Fruit fly (Drosophila melanogaster) whole organism, embryonic: ENCODE results near the gene eloF.

ENCODE experiments used
- Antp ChIP-seq: fragments of 200-800 bp; sonication (Bioruptor generic); optimal IDR thresholded peaks from 3 replicates; lab custom pipeline; 2016; ENCODE audit warnings: missing biosample characterization, missing genetic modification characterization
- Atf-2 ChIP-seq: fragments of 200-800 bp; sonication (Bioruptor generic); optimal IDR thresholded peaks from 2 replicates; lab custom pipeline; 2016; ENCODE audit warnings: missing biosample characterization, missing genetic modification characterization
- Blimp-1 ChIP-seq: fragments of 200-800 bp; sonication (Bioruptor generic); optimal IDR thresholded peaks from 3 replicates; lab custom pipeline; 2018; ENCODE audit warnings: missing biosample characterization, missing genetic modification characterization, mild to moderate bottlenecking, moderate library complexity, missing genetic modification reagents
- CG10209 ChIP-seq: fragments of 200-800 bp; sonication (Bioruptor generic); optimal IDR thresholded peaks from 3 replicates; lab custom pipeline; 2017; ENCODE audit warnings: missing biosample characterization, mild to moderate bottlenecking, missing genetic modification characterization, missing genetic modification reagents
- CG10274 ChIP-seq: fragments of 200-800 bp; sonication (Bioruptor generic); optimal IDR thresholded peaks from 3 replicates; lab custom pipeline; 2017; ENCODE audit warnings: missing biosample characterization, mild to moderate bottlenecking, missing genetic modification characterization
- CG1233 ChIP-seq: fragments of 200-800 bp; sonication (Bioruptor generic); optimal IDR thresholded peaks from 4 replicates; lab custom pipeline; 2018; ENCODE audit warnings: missing biosample characterization, mild to moderate bottlenecking, missing genetic modification characterization
- CG12391 ChIP-seq: fragments of 200-800 bp; sonication (Bioruptor generic); optimal IDR thresholded peaks from 3 replicates; lab custom pipeline; 2018; ENCODE audit warnings: missing biosample characterization, mild to moderate bottlenecking, missing genetic modification characterization, moderate library complexity
- CG13624 ChIP-seq: fragments of 200-800 bp; sonication (Bioruptor generic); optimal IDR thresholded peaks from 2 replicates; lab custom pipeline; 2016; ENCODE audit warnings: missing biosample characterization, missing genetic modification characterization
- CG15073 ChIP-seq: fragments of 200-800 bp; sonication (Bioruptor generic); optimal IDR thresholded peaks from 2 replicates; lab custom pipeline; 2016; ENCODE audit warnings: missing biosample characterization, missing genetic modification characterization
- CG15696 ChIP-seq: fragments of 200-800 bp; sonication (Bioruptor generic); optimal IDR thresholded peaks from 2 replicates; lab custom pipeline; 2019; ENCODE audit warnings: missing biosample characterization, mild to moderate bottlenecking, missing genetic modification characterization, moderate library complexity
- CG2202 ChIP-seq: fragments of 200-800 bp; sonication (Bioruptor generic); optimal IDR thresholded peaks from 2 replicates; lab custom pipeline; 2018; ENCODE audit warnings: missing biosample characterization, mild to moderate bottlenecking, missing genetic modification characterization
- CG3163 ChIP-seq: fragments of 200-800 bp; sonication (Bioruptor generic); optimal IDR thresholded peaks from 3 replicates; lab custom pipeline; 2016; ENCODE audit warnings: missing biosample characterization, missing genetic modification characterization
- CG34224 ChIP-seq: fragments of 200-800 bp; sonication (Bioruptor generic); IDR thresholded peaks from 3 replicates; pipeline ENCODE4 v1.3.6; 2022; ENCODE audit warnings: missing biosample characterization, missing genetic modification characterization; ENCODE audit not compliant: partially characterized antibody
- CG3726 ChIP-seq: fragments of 200-800 bp; sonication (Bioruptor generic); IDR thresholded peaks from 3 replicates; pipeline ENCODE4, ENCODE4 v1.3.6; 2022; ENCODE audit warnings: missing biosample characterization, missing genetic modification characterization
- CG3838 ChIP-seq: fragments of 200-800 bp; sonication (Bioruptor generic); optimal IDR thresholded peaks from 3 replicates; lab custom pipeline; 2016; ENCODE audit warnings: missing biosample characterization, missing genetic modification characterization
- CG4707 ChIP-seq: fragments of 200-800 bp; sonication (Bioruptor generic); optimal IDR thresholded peaks from 2 replicates; lab custom pipeline; 2018; ENCODE audit warnings: missing biosample characterization, mild to moderate bottlenecking, missing genetic modification characterization, moderate library complexity
- CG6689 ChIP-seq: fragments of 200-800 bp; sonication (Bioruptor generic); IDR thresholded peaks from 2 replicates; pipeline ENCODE4 v1.3.6; 2022; ENCODE audit warnings: missing biosample characterization, missing genetic modification characterization
- CG7839 ChIP-seq: fragments of 200-800 bp; sonication (Bioruptor generic); optimal IDR thresholded peaks from 3 replicates; lab custom pipeline; 2018; ENCODE audit warnings: missing biosample characterization, mild to moderate bottlenecking, missing genetic modification characterization, moderate library complexity
- CG7928 ChIP-seq: fragments of 200-800 bp; sonication (Bioruptor generic); optimal IDR thresholded peaks from 2 replicates; lab custom pipeline; 2017; ENCODE audit warnings: missing biosample characterization, mild to moderate bottlenecking, missing genetic modification characterization
- CG9437 ChIP-seq: fragments of 200-800 bp; sonication (Bioruptor generic); optimal IDR thresholded peaks from 2 replicates; lab custom pipeline; 2018; ENCODE audit warnings: missing biosample characterization, mild to moderate bottlenecking, missing genetic modification characterization
- Chrac-16 ChIP-seq: fragments of 200-800 bp; sonication (Bioruptor generic); optimal IDR thresholded peaks from 3 replicates; lab custom pipeline; 2016; ENCODE audit warnings: missing biosample characterization, missing genetic modification characterization
- Dip3 ChIP-seq: fragments of 200-800 bp; sonication (Bioruptor generic); optimal IDR thresholded peaks from 3 replicates; lab custom pipeline; 2016; ENCODE audit warnings: missing biosample characterization, missing genetic modification characterization
- Doc3 ChIP-seq: fragments of 200-800 bp; sonication (Bioruptor generic); IDR thresholded peaks from 3 replicates; pipeline ENCODE4 v1.3.6; 2022; ENCODE audit warnings: missing biosample characterization, missing genetic modification characterization; ENCODE audit not compliant: partially characterized antibody
- Fer2 ChIP-seq: fragments of 200-800 bp; sonication (Bioruptor generic); optimal IDR thresholded peaks from 2 replicates; lab custom pipeline; 2018; ENCODE audit warnings: missing biosample characterization, mild to moderate bottlenecking, missing genetic modification characterization, moderate library complexity
- HLHmδ ChIP-seq: fragments of 200-800 bp; sonication (Bioruptor generic); optimal IDR thresholded peaks from 2 replicates; lab custom pipeline; 2018; ENCODE audit warnings: missing biosample characterization, mild to moderate bottlenecking, missing genetic modification characterization, moderate library complexity
- Hand ChIP-seq: fragments of 200-800 bp; sonication (Bioruptor generic); optimal IDR thresholded peaks from 2 replicates; lab custom pipeline; 2017; ENCODE audit warnings: mild to moderate bottlenecking, missing biosample characterization, missing genetic modification reagents, missing genetic modification characterization
- Hey ChIP-seq: fragments of 200-800 bp; sonication (Bioruptor generic); optimal IDR thresholded peaks from 3 replicates; lab custom pipeline; 2018; ENCODE audit warnings: missing biosample characterization, mild to moderate bottlenecking, missing genetic modification characterization
- Lim3 ChIP-seq: fragments of 200-800 bp; sonication (Bioruptor generic); IDR thresholded peaks from 2 replicates; pipeline ENCODE4 v1.3.6; 2022; ENCODE audit warnings: missing biosample characterization, missing genetic modification characterization
- MTF-1 ChIP-seq: fragments of 200-800 bp; sonication (Bioruptor generic); optimal IDR thresholded peaks from 2 replicates; lab custom pipeline; 2018; ENCODE audit warnings: missing biosample characterization, mild to moderate bottlenecking, missing genetic modification characterization, borderline replicate concordance
- Meics ChIP-seq: fragments of 200-800 bp; sonication (Bioruptor generic); optimal IDR thresholded peaks from 2 replicates; lab custom pipeline; 2017; ENCODE audit warnings: missing biosample characterization, mild to moderate bottlenecking, missing genetic modification characterization
- Opbp ChIP-seq: fragments of 200-800 bp; sonication (Bioruptor generic); IDR thresholded peaks from 3 replicates; pipeline ENCODE4 v1.3.6; 2022; ENCODE audit warnings: missing biosample characterization, missing genetic modification characterization; ENCODE audit not compliant: partially characterized antibody
- Poxn ChIP-seq: fragments of 200-800 bp; sonication (Bioruptor generic); IDR thresholded peaks from 2 replicates; pipeline ENCODE4 v1.3.6; 2022; ENCODE audit warnings: missing biosample characterization, missing genetic modification characterization
- Sry-δ ChIP-seq: fragments of 200-800 bp; sonication (Bioruptor generic); optimal IDR thresholded peaks from 2 replicates; lab custom pipeline; 2016; ENCODE audit warnings: missing biosample characterization, missing genetic modification characterization
- aop ChIP-seq: fragments of 200-800 bp; sonication (Bioruptor generic); IDR thresholded peaks from 2 replicates; pipeline ENCODE4 v1.3.6; 2022; ENCODE audit warnings: missing biosample characterization, missing genetic modification characterization
- bowl ChIP-seq: fragments of 200-800 bp; sonication (Bioruptor generic); IDR thresholded peaks from 2 replicates; pipeline ENCODE4 v1.3.6; 2022; ENCODE audit warnings: missing biosample characterization, missing genetic modification characterization
- br ChIP-seq: fragments of >200 bp; optimal IDR thresholded peaks from 2 replicates; lab custom pipeline; 2017
- cg ChIP-seq: fragments of 200-800 bp; sonication (Bioruptor generic); optimal IDR thresholded peaks from 3 replicates; lab custom pipeline; 2019; ENCODE audit warnings: missing biosample characterization, mild to moderate bottlenecking, missing genetic modification characterization, moderate library complexity
- danr ChIP-seq: fragments of 200-800 bp; sonication (Bioruptor generic); IDR thresholded peaks from 2 replicates; pipeline ENCODE4 v1.3.6; 2022; ENCODE audit warnings: missing biosample characterization, missing genetic modification characterization
- exex ChIP-seq: fragments of 200-800 bp; sonication (Bioruptor generic); optimal IDR thresholded peaks from 4 replicates; lab custom pipeline; 2018; ENCODE audit warnings: missing biosample characterization, mild to moderate bottlenecking, missing genetic modification characterization, moderate library complexity
- gt ChIP-seq: fragments of 200-800 bp; sonication (Bioruptor generic); IDR thresholded peaks from 2 replicates; pipeline ENCODE4 v1.3.6; 2022; ENCODE audit warnings: missing biosample characterization, missing genetic modification characterization
- hbn ChIP-seq: fragments of 200-800 bp; sonication (Bioruptor generic); IDR thresholded peaks from 2 replicates; pipeline ENCODE4 v1.3.6; 2022; ENCODE audit warnings: missing biosample characterization, missing genetic modification characterization; ENCODE audit not compliant: partially characterized antibody
- knrl ChIP-seq: fragments of 200-800 bp; sonication (Bioruptor generic); IDR thresholded peaks from 3 replicates; pipeline ENCODE4 v1.3.6; 2022; ENCODE audit warnings: missing biosample characterization, missing genetic modification characterization; ENCODE audit not compliant: partially characterized antibody
- otp ChIP-seq: fragments of 200-800 bp; sonication (Bioruptor generic); IDR thresholded peaks from 3 replicates; pipeline ENCODE4, ENCODE4 v1.3.6; 2022; ENCODE audit warnings: missing biosample characterization, missing genetic modification characterization
- shn ChIP-seq: fragments of 200-800 bp; sonication (Bioruptor generic); optimal IDR thresholded peaks from 3 replicates; lab custom pipeline; 2016; ENCODE audit warnings: missing biosample characterization, missing genetic modification characterization
- sim ChIP-seq: fragments of 200-800 bp; sonication (Bioruptor generic); IDR thresholded peaks from 2 replicates; pipeline ENCODE4 v1.3.6; 2022; ENCODE audit warnings: missing biosample characterization, missing genetic modification characterization
- sisA ChIP-seq: fragments of 200-800 bp; sonication (Bioruptor generic); IDR thresholded peaks from 2 replicates; pipeline ENCODE4 v1.3.6; 2022; ENCODE audit warnings: missing biosample characterization, missing genetic modification characterization
- slou ChIP-seq: fragments of 200-800 bp; sonication (Bioruptor generic); optimal IDR thresholded peaks from 3 replicates; lab custom pipeline; 2016; ENCODE audit warnings: missing biosample characterization, missing genetic modification characterization
- slp2 ChIP-seq: fragments of 200-800 bp; sonication (Bioruptor generic); optimal IDR thresholded peaks from 2 replicates; lab custom pipeline; 2016; ENCODE audit warnings: missing biosample characterization, missing genetic modification characterization
- tna ChIP-seq: fragments of 200-800 bp; sonication (Bioruptor generic); IDR thresholded peaks from 2 replicates; pipeline ENCODE4 v1.3.6; 2022; ENCODE audit warnings: missing biosample characterization, missing genetic modification characterization; ENCODE audit not compliant: partially characterized antibody
- tx ChIP-seq: fragments of 200-800 bp; sonication (Bioruptor generic); optimal IDR thresholded peaks from 2 replicates; lab custom pipeline; 2016; ENCODE audit warnings: missing biosample characterization, missing genetic modification characterization
- yki ChIP-seq: fragments of >200 bp; optimal IDR thresholded peaks from 3 replicates; lab custom pipeline; 2018

The eloF gene

dm6 chr3R:9791177-9791806, 22.7 kb upstream of the eloF start, which contains the start of the genes CG12945 and CG8507 (continued):
- TF ChIP-seq br (lab: Kevin White, UChicago) (no peak), CG7839 (tag; lab: Kevin White, UChicago) (no peak), tna (GFP tag; lab: Robert Waterston, UW) (no peak), CG15696 (tag; lab: Kevin White, UChicago) (peak; percentile 48), exex (tag; lab: Kevin White, UChicago) (no peak), Chrac-16 (GFP tag; lab: Kevin White, UChicago) (peak; percentile 28), Blimp-1 (peak; percentile 28), CG9437 (GFP tag; lab: Kevin White, UChicago) (peak; percentile 33), tx (GFP tag; lab: Kevin White, UChicago) (no peak), Poxn (no peak), gt (GFP tag; lab: Robert Waterston, UW) (no peak), CG4707 (GFP tag; lab: Kevin White, UChicago) (no peak), cg (GFP tag; lab: Kevin White, UChicago) (no peak), aop (GFP tag; lab: Robert Waterston, UW) (no peak), slou (GFP tag; lab: Kevin White, UChicago) (no peak), CG3163 (GFP tag; lab: Kevin White, UChicago) (no peak), CG13624 (GFP tag; lab: Kevin White, UChicago) (peak; percentile 42), sim (GFP tag; lab: Robert Waterston, UW) (no peak), hbn (GFP tag; lab: Robert Waterston, UW) (no peak), Fer2 (tag; lab: Kevin White, UChicago) (no peak), CG15073 (GFP tag; lab: Kevin White, UChicago) (no peak), HLHmδ (no peak), slp2 (no peak), CG3838 (GFP tag; lab: Kevin White, UChicago) (no peak), Antp (GFP tag; lab: Kevin White, UChicago) (peak; percentile 12), Atf-2 (GFP tag; lab: Kevin White, UChicago) (peak; percentile 53), otp (GFP tag; lab: Robert Waterston, UW) (no peak), Sry-δ (GFP tag; lab: Kevin White, UChicago) (peak; percentile 39), Opbp (no peak), Dip3 (GFP tag; lab: Kevin White, UChicago) (peak; percentile 52), CG1233 (no peak), CG12391 (tag; lab: Kevin White, UChicago) (peak; percentile 62), MTF-1 (no peak), shn (peak; percentile 53), Doc3 (GFP tag; lab: Robert Waterston, UW) (no peak), CG2202 (tag; lab: Kevin White, UChicago) (no peak), yki (lab: Kevin White, UChicago) (no peak), danr (GFP tag; lab: Robert Waterston, UW) (no peak), CG7928 (no peak), CG10274 (no peak), Lim3 (GFP tag; lab: Robert Waterston, UW) (no peak), sisA (GFP tag; lab: Robert Waterston, UW) (no peak), Hand (GFP tag; lab: Kevin White, UChicago) (no peak), knrl (no peak), CG10209 (peak; percentile 16), CG6689 (0 out of 2 replicates have a peak, but pooled peaks have one; percentile 9), bowl (GFP tag; lab: Robert Waterston, UW) (no peak), Meics (GFP tag; lab: Kevin White, UChicago) (peak; percentile 52), CG34224 (GFP tag; lab: Robert Waterston, UW) (no peak), CG3726 (GFP tag; lab: Robert Waterston, UW) (no peak), Hey (tag; lab: Kevin White, UChicago) (no peak)
